Worm (Caenorhabditis elegans): ENCODE results near the gene gcy-34.

The gcy-34 gene

ce11 chrV:13357652-13358281 lies 27.9 kb downstream of the gcy-34 start, which contains the start of gene F32H5.1:
Gene F32H5.1, minus strand, starts transcription at chrV:13358037.
- TF ChIP-seq elt-1 (tag; optimal IDR thresholded peaks at IDR 0.05) (no peak), fos-1 (tag; optimal IDR thresholded peaks at IDR 0.05) (peak; percentile 54), sma-9 (GFP tag; optimal IDR thresholded peaks at IDR 0.05) (peak; percentile 43), sma-9 (tag; optimal IDR thresholded peaks at IDR 0.05) (no peak), lin-13 (GFP tag; optimal IDR thresholded peaks at IDR 0.05) (no peak), crh-2 (tag; optimal IDR thresholded peaks at IDR 0.05) (peak; percentile 13), alr-1 (tag; optimal IDR thresholded peaks at IDR 0.05) (no peak), nhr-129 (tag; optimal IDR thresholded peaks at IDR 0.05) (peak; percentile 63), peb-1 (tag; optimal IDR thresholded peaks at IDR 0.05) (no peak), lin-11 (tag; optimal IDR thresholded peaks at IDR 0.05) (no peak), dmd-4 (tag; optimal IDR thresholded peaks at IDR 0.05) (no peak), lsy-2 (tag; optimal IDR thresholded peaks at IDR 0.05) (no peak), mdl-1 (tag; optimal IDR thresholded peaks at IDR 0.05) (no peak), ama-1 (optimal IDR thresholded peaks at IDR 0.05) (no peak), blmp-1 (tag; optimal IDR thresholded peaks at IDR 0.05; ENCODE audit: insufficient read depth) (peak; percentile 19), nhr-25 (tag; optimal IDR thresholded peaks at IDR 0.05) (no peak), mbf-1 (tag; optimal IDR thresholded peaks at IDR 0.05) (no peak)

ce11 chrV:13356210-13356609 lies 29.5 kb downstream of the gcy-34 start:
- no peak for TF ChIP-seq nhr-77 (tag; optimal IDR thresholded peaks at IDR 0.05)

- TF ChIP-seq sem-4 (tag; optimal IDR thresholded peaks at IDR 0.05) (no peak), elt-1 (tag; optimal IDR thresholded peaks at IDR 0.05) (no peak), snpc-4 (tag; optimal IDR thresholded peaks at IDR 0.05) (no peak), mab-5 (tag; optimal IDR thresholded peaks at IDR 0.05) (peak; percentile 60), sma-9 (GFP tag; optimal IDR thresholded peaks at IDR 0.05) (no peak), sma-9 (tag; optimal IDR thresholded peaks at IDR 0.05) (no peak), nhr-77 (tag; optimal IDR thresholded peaks at IDR 0.05) (no peak)
Observed at ce11 chrV:13352415-13352814, 33.3 kb downstream of the gcy-34 start.

ce11 chrV:13351773-13352172 lies 33.9 kb downstream of the gcy-34 start:
- no peak for TF ChIP-seq sem-4 (tag; optimal IDR thresholded peaks at IDR 0.05)
- peak in 1 of 2 experiments; percentile 22 for TF ChIP-seq lsy-2 (tag; optimal IDR thresholded peaks at IDR 0.05)
- no peak for TF ChIP-seq ceh-82 (tag; optimal IDR thresholded peaks at IDR 0.05)
- TF ChIP-seq nhr-77 (tag; optimal IDR thresholded peaks at IDR 0.05), result no peak
- no peak for TF ChIP-seq ZK546.5 (tag; optimal IDR thresholded peaks at IDR 0.05)
- TF ChIP-seq ceh-16 (tag; optimal IDR thresholded peaks at IDR 0.05), result no peak
- TF ChIP-seq lin-13 (GFP tag; optimal IDR thresholded peaks at IDR 0.05), result no peak
- no peak for TF ChIP-seq skn-1 (tag; optimal IDR thresholded peaks at IDR 0.05)
- TF ChIP-seq unc-55 (GFP tag; optimal IDR thresholded peaks at IDR 0.05), result peak; percentile 66
- TF ChIP-seq nhr-12 (tag; optimal IDR thresholded peaks at IDR 0.05), result no peak
- peak; percentile 7 for TF ChIP-seq sma-9 (GFP tag; optimal IDR thresholded peaks at IDR 0.05)
- TF ChIP-seq sma-9 (tag; optimal IDR thresholded peaks at IDR 0.05), result no peak
- TF ChIP-seq blmp-1 (tag; optimal IDR thresholded peaks at IDR 0.05; ENCODE audit: insufficient read depth), result no peak
- no peak for TF ChIP-seq lin-11 (tag; optimal IDR thresholded peaks at IDR 0.05)
- TF ChIP-seq dmd-4 (tag; optimal IDR thresholded peaks at IDR 0.05), result no peak
- TF ChIP-seq nhr-11 (tag; optimal IDR thresholded peaks at IDR 0.05), result no peak
- no peak for TF ChIP-seq C34F6.9 (tag; optimal IDR thresholded peaks at IDR 0.05)
- TF ChIP-seq unc-39 (tag; optimal IDR thresholded peaks at IDR 0.05), result no peak
- peak; percentile 58 for TF ChIP-seq unc-62 (GFP tag; optimal IDR thresholded peaks at IDR 0.05)
- peak; percentile 91 for TF ChIP-seq mab-5 (tag; optimal IDR thresholded peaks at IDR 0.05)
- TF ChIP-seq elt-1 (tag; optimal IDR thresholded peaks at IDR 0.05), result no peak
- TF ChIP-seq egl-27 (tag; optimal IDR thresholded peaks at IDR 0.05), result peak; percentile 18
- no peak for TF ChIP-seq fos-1 (tag; optimal IDR thresholded peaks at IDR 0.05)
- no peak for TF ChIP-seq nhr-23 (tag; optimal IDR thresholded peaks at IDR 0.05)
- TF ChIP-seq mdl-1 (tag; optimal IDR thresholded peaks at IDR 0.05), result no peak
- TF ChIP-seq lin-39 (tag; optimal IDR thresholded peaks at IDR 0.05), result peak; percentile 33
- TF ChIP-seq crh-2 (tag; optimal IDR thresholded peaks at IDR 0.05), result no peak
- TF ChIP-seq nhr-6 (tag; optimal IDR thresholded peaks at IDR 0.05), result no peak
- TF ChIP-seq nhr-237 (tag; optimal IDR thresholded peaks at IDR 0.05), result no peak
- no peak for TF ChIP-seq ztf-4 (tag; optimal IDR thresholded peaks at IDR 0.05)
- no peak for TF ChIP-seq gmeb-1 (tag; optimal IDR thresholded peaks at IDR 0.05)
- TF ChIP-seq mbf-1 (tag; optimal IDR thresholded peaks at IDR 0.05), result no peak

All from whole organism, L2 larva.